Fruit fly (Drosophila melanogaster): ENCODE measurements around the gene Golgin104.

Gene Golgin104

dm6 chr3L:16381184-16381797 is 29.5 kb upstream of the Golgin104 start, which contains the start of gene Agpat4 (continued):
- TF ChIP-seq CG2116 (GFP tag; optimal IDR thresholded peaks at IDR 0.05) (peak; percentile 15), CG6689 (GFP tag; IDR thresholded peaks at IDR 0.05) (no peak), grau (tag; optimal IDR thresholded peaks at IDR 0.05) (no peak), Poxn (GFP tag; IDR thresholded peaks at IDR 0.05) (no peak), CG6813 (GFP tag; optimal IDR thresholded peaks at IDR 0.05) (no peak), Fer3 (tag; optimal IDR thresholded peaks at IDR 0.05) (no peak), CG18619 (GFP tag; optimal IDR thresholded peaks at IDR 0.05) (no peak), Mes4 (GFP tag; optimal IDR thresholded peaks at IDR 0.05) (no peak), bigmax (GFP tag; optimal IDR thresholded peaks at IDR 0.05) (no peak), D19B (GFP tag; optimal IDR thresholded peaks at IDR 0.05) (no peak), TFAM (GFP tag; optimal IDR thresholded peaks at IDR 0.05) (no peak), sc (optimal IDR thresholded peaks at IDR 0.05) (no peak), sc (GFP tag; optimal IDR thresholded peaks at IDR 0.05) (no peak), YL-1 (GFP tag; optimal IDR thresholded peaks at IDR 0.05) (no peak), tap (tag; optimal IDR thresholded peaks at IDR 0.05) (no peak), CG13894 (tag; optimal IDR thresholded peaks at IDR 0.05) (no peak), CG17829 (tag; optimal IDR thresholded peaks at IDR 0.05) (peak; percentile 7), twi (tag; optimal IDR thresholded peaks at IDR 0.05) (peak; percentile 10), ATbp (GFP tag; optimal IDR thresholded peaks at IDR 0.05) (no peak), gt (GFP tag; IDR thresholded peaks at IDR 0.05) (no peak), GATAe (GFP tag; conservative IDR thresholded peaks at IDR 0.05) (peak; percentile 98), Med (GFP tag) (peak; percentile 2), E2f1 (GFP tag; IDR thresholded peaks at IDR 0.05) (no peak), org-1 (GFP tag; optimal IDR thresholded peaks at IDR 0.05) (no peak), scrt (GFP tag; optimal IDR thresholded peaks at IDR 0.05) (no peak), chinmo (GFP tag; IDR thresholded peaks at IDR 0.05; ENCODE audit: partially characterized antibody) (0 out of 4 replicates have a peak, but pooled peaks have one; percentile 39), Ets65A (GFP tag) (no peak), CG7786 (GFP tag; optimal IDR thresholded peaks at IDR 0.05) (no peak), fd64A (GFP tag; optimal IDR thresholded peaks at IDR 0.05) (no peak), zfh1 (GFP tag; IDR thresholded peaks at IDR 0.05) (no peak), Xbp1 (GFP tag; optimal IDR thresholded peaks at IDR 0.05) (no peak), p53 (GFP tag; optimal IDR thresholded peaks at IDR 0.05) (no peak), Scr (GFP tag; IDR thresholded peaks at IDR 0.05; ENCODE audit: partially characterized antibody) (peak; percentile 32), CG34224 (GFP tag; IDR thresholded peaks at IDR 0.05; ENCODE audit: partially characterized antibody) (no peak), slp2 (GFP tag; optimal IDR thresholded peaks at IDR 0.05) (no peak), nerfin-2 (GFP tag; IDR thresholded peaks at IDR 0.05; ENCODE audit: partially characterized antibody) (no peak), Nf-YB (GFP tag; optimal IDR thresholded peaks at IDR 0.05) (no peak), CkIIα-i1 (GFP tag; IDR thresholded peaks at IDR 0.05) (no peak), row (GFP tag; IDR thresholded peaks at IDR 0.05) (no peak), trem (tag; optimal IDR thresholded peaks at IDR 0.05) (no peak), Sry-δ (GFP tag; optimal IDR thresholded peaks at IDR 0.05) (peak; percentile 40), sqz (GFP tag; optimal IDR thresholded peaks at IDR 0.05) (no peak), CG15073 (GFP tag; optimal IDR thresholded peaks at IDR 0.05) (no peak), pan (optimal IDR thresholded peaks at IDR 0.05) (no peak), pan (GFP tag; optimal IDR thresholded peaks at IDR 0.05 in 1 of 2, IDR thresholded peaks at IDR 0.05 in 1 of 2) (no peak), CG2678 (tag; optimal IDR thresholded peaks at IDR 0.05) (no peak), cad (GFP tag; optimal IDR thresholded peaks at IDR 0.05) (no peak), tll (GFP tag; optimal IDR thresholded peaks at IDR 0.05) (peak in 1 of 2 experiments; percentile 40), CG3407 (GFP tag; optimal IDR thresholded peaks at IDR 0.05) (no peak), rib (GFP tag; IDR thresholded peaks at IDR 0.05) (no peak), B-H1 (GFP tag; IDR thresholded peaks at IDR 0.05) (no peak)
